Worm (Caenorhabditis elegans): Measurements from ENCODE around the gene msrp-5.

Gene msrp-5

DNA sequence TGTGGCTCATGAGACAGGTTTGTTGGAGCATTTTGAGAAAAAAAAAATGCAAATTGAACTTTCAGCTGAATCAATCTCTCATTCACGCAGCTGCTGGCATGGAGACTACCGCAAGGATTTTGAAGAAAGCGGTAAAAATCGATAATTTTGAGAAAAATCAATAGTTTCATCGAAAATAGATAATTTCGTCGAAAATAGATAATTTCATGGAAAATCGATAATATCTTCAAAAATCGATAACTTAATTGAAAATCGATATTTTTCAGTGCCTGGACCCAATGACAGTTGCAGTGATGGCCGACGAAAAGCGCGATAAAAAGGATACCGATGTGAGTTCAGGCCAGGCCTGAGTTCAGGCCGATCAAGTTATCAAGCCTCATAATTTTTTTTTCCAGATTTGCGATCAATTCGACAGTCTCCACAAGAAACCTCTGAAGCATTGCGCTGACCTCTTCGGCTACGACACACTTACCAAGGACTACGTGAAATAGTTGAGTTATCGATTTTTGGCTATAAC is 6.3 kb downstream of the msrp-5 start, which contains the start of gene D2062.4:
Gene D2062.4, plus strand, starts transcription at position 467 of the 517 bp plus-strand sequence.
- TF ChIP-seq ceh-28 (tag; optimal IDR thresholded peaks at IDR 0.05), result peak; percentile 54

DNA sequence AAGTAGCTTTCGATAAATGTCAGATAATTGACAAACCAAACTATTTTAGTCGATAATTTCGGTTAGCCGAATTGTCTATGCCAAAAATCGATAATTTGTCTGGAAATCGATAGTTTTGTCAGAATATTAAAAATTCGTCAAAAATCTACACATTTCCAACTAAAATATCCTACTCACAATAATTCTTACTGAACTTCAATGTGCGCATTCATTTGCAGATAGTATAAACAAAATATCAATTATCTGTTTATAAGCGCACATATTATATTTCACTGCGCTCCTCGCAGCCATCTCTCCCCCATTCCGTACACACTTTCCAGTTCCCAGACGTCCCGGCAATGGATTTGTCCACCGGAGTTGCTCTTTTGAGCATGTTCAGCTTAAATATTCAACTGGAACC is 8.1 kb downstream of the msrp-5 start, which contains the start of gene lgc-28:
Gene lgc-28, plus strand, starts transcription at position 301 of the 400 bp plus-strand sequence.
- TF ChIP-seq lsy-12 (tag; optimal IDR thresholded peaks at IDR 0.05), result no peak
- no peak for TF ChIP-seq nhr-43 (tag; optimal IDR thresholded peaks at IDR 0.05; ENCODE audit: poor library complexity, severe bottlenecking)
- TF ChIP-seq nfya-1 (tag; optimal IDR thresholded peaks at IDR 0.05; ENCODE audit: insufficient read depth), result no peak
- no peak for TF ChIP-seq unc-62 (GFP tag; optimal IDR thresholded peaks at IDR 0.05)

DNA sequence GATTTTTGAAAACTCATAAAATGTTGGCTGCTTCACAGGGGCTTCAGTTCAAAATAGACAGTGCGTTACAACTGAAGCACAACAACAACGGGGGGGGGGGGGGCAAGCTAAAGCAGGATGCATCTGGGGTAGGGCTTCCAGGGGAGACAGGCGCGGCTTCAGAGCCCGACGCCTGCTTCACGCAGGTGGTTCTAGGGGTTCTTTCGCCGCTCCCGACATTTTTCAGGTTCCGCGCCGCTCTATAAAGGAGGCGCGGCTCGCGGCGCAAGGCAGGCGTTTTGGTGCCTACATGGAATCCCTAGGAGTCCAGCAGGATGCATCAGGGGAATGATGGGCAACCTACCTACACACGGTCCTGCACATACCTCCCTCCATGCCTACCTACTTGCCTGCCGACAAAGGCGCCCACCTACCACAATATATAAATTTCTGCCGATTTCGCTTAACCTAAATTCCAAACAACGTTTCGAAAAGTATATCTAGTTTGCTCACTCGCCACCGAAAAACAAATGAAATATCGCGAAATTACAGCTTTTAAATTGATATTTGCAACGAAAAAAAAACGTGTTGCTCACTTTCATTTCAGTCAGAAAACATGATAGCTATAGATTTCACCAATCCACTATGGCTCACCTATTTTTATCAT is 10.5 kb downstream of the msrp-5 start, which contains the start of gene sri-71:
Gene sri-71, plus strand, starts transcription at position 596 of the 646 bp plus-strand sequence.
- TF ChIP-seq lsy-12 (tag; optimal IDR thresholded peaks at IDR 0.05), result no peak
- no peak for TF ChIP-seq jun-1 (tag; optimal IDR thresholded peaks at IDR 0.05)
- no peak for TF ChIP-seq ztf-4 (tag; optimal IDR thresholded peaks at IDR 0.05)
- no peak for TF ChIP-seq egl-27 (tag; optimal IDR thresholded peaks at IDR 0.05)
- TF ChIP-seq pqm-1 (tag; optimal IDR thresholded peaks at IDR 0.05), result no peak
- TF ChIP-seq daf-12 (tag; optimal IDR thresholded peaks at IDR 0.05), result no peak
- no peak for TF ChIP-seq elt-2 (tag; optimal IDR thresholded peaks at IDR 0.05)
- TF ChIP-seq fkh-10 (GFP tag; optimal IDR thresholded peaks at IDR 0.05), result no peak
- no peak for TF ChIP-seq elt-3 (tag; optimal IDR thresholded peaks at IDR 0.05)
- no peak for TF ChIP-seq elt-1 (tag; optimal IDR thresholded peaks at IDR 0.05)
- no peak for TF ChIP-seq nhr-237 (tag; optimal IDR thresholded peaks at IDR 0.05)
- TF ChIP-seq nhr-77 (tag; optimal IDR thresholded peaks at IDR 0.05), result no peak
- TF ChIP-seq nhr-23 (tag; optimal IDR thresholded peaks at IDR 0.05), result no peak
- no peak for TF ChIP-seq nhr-25 (tag; optimal IDR thresholded peaks at IDR 0.05)
- no peak for TF ChIP-seq snpc-4 (tag; optimal IDR thresholded peaks at IDR 0.05)

DNA sequence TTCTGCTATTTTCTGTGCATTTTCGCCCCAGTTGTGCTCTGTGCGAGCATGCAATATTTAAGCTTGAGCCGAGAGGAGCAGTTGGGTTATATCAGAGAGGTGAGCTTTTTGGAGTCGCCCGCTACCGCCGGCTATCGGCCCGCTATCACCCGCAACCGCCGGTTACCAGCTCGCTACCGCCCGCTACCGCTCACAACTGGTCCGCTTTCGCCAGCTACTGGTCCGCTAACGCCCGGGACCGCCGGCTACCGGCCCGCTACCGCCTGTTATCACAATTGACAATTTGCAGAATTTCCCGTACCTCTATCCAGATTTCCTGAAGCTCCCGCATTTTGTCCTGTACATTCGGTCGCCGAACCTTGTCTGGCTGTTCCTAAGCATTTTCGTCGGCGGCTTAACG is 11.7 kb downstream of the msrp-5 start:
- TF ChIP-seq eor-1 (tag; optimal IDR thresholded peaks at IDR 0.05) (no peak), nhr-28 (tag; optimal IDR thresholded peaks at IDR 0.05) (no peak), ceh-82 (tag; optimal IDR thresholded peaks at IDR 0.05) (no peak), mdl-1 (tag; optimal IDR thresholded peaks at IDR 0.05) (no peak), nhr-67 (tag; optimal IDR thresholded peaks at IDR 0.05) (no peak), ztf-11 (tag; optimal IDR thresholded peaks at IDR 0.05) (no peak), nhr-23 (tag; optimal IDR thresholded peaks at IDR 0.05) (no peak), fos-1 (tag; optimal IDR thresholded peaks at IDR 0.05) (no peak), lin-39 (tag; optimal IDR thresholded peaks at IDR 0.05) (no peak), pha-4 (tag; optimal IDR thresholded peaks at IDR 0.05) (no peak), nhr-77 (tag; optimal IDR thresholded peaks at IDR 0.05) (no peak), nfya-1 (tag; optimal IDR thresholded peaks at IDR 0.05; ENCODE audit: insufficient read depth) (no peak), unc-62 (GFP tag; optimal IDR thresholded peaks at IDR 0.05) (no peak), fkh-10 (GFP tag; optimal IDR thresholded peaks at IDR 0.05) (no peak), jun-1 (tag; optimal IDR thresholded peaks at IDR 0.05) (no peak), skn-1 (tag; optimal IDR thresholded peaks at IDR 0.05) (no peak), nhr-25 (tag; optimal IDR thresholded peaks at IDR 0.05) (no peak), nhr-43 (tag; optimal IDR thresholded peaks at IDR 0.05; ENCODE audit: poor library complexity, severe bottlenecking) (no peak)

DNA sequence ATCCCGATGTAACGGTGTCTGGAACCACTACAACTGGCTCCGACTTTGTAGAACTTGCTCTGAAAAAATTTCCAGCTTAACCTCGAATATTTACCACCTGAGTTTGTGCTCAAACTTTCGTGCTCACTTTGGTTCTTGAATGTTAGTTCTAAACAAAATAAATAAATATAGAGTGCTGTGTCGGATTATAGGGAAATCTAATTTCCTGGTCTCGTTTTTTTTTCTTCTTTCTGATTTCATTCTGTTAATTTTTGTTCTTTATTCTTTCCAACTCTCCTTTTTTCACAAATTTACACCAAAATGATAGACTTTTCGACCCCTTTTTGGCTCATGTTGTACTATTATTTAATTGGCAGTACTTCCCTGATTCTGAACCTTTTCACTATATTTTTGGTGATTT is 12.5 kb downstream of the msrp-5 start, which contains the start of gene sri-37:
Gene sri-37, plus strand, starts transcription at position 301 of the 400 bp plus-strand sequence.
- TF ChIP-seq pqm-1 (tag; optimal IDR thresholded peaks at IDR 0.05) (no peak), fos-1 (tag; optimal IDR thresholded peaks at IDR 0.05) (no peak), nhr-12 (tag; optimal IDR thresholded peaks at IDR 0.05) (no peak), daf-12 (tag; optimal IDR thresholded peaks at IDR 0.05) (no peak), ama-1 (optimal IDR thresholded peaks at IDR 0.05) (no peak), ceh-82 (tag; optimal IDR thresholded peaks at IDR 0.05) (no peak), elt-1 (tag; optimal IDR thresholded peaks at IDR 0.05) (no peak), ztf-4 (tag; optimal IDR thresholded peaks at IDR 0.05) (no peak), nfya-1 (tag; optimal IDR thresholded peaks at IDR 0.05; ENCODE audit: insufficient read depth) (no peak), lsy-12 (tag; optimal IDR thresholded peaks at IDR 0.05) (no peak), nhr-76 (tag; optimal IDR thresholded peaks at IDR 0.05) (no peak), unc-62 (GFP tag; optimal IDR thresholded peaks at IDR 0.05) (no peak), pha-4 (tag; optimal IDR thresholded peaks at IDR 0.05) (no peak), nhr-28 (tag; optimal IDR thresholded peaks at IDR 0.05) (no peak), ceh-28 (tag; optimal IDR thresholded peaks at IDR 0.05) (no peak), unc-39 (tag; optimal IDR thresholded peaks at IDR 0.05) (no peak)
